Fruit fly (Drosophila melanogaster) Kc167 (cell line): ENCODE results near the gene CG1172.

Experiments
- Myc ChIP-seq: fragments of >200 bp; optimal IDR thresholded peaks from 2 replicates; lab custom pipeline; 2017; ENCODE audit warnings: missing external identifiers
- Sin3A ChIP-seq: fragments of >200 bp; optimal IDR thresholded peaks from 2 replicates; lab custom pipeline; 2018; ENCODE audit warnings: missing external identifiers
- h ChIP-seq: fragments of >200 bp; optimal IDR thresholded peaks from 3 replicates; lab custom pipeline; 2018; ENCODE audit warnings: missing external identifiers

dm6 chr3R:5363412-5363811, 30.3 kb upstream of the CG1172 start:
- no peak for TF ChIP-seq Sin3A (lab: Kevin White, UChicago)
- TF ChIP-seq Myc, result no peak
- no peak for TF ChIP-seq h (lab: Kevin White, UChicago)
